Fruit fly (Drosophila melanogaster): Measurements from ENCODE around the gene Rtel1.
A peak's percentile ranks its signal among the peaks of the same experiment; 100 is the strongest.

Rtel1 gene

dm6 chrX:5714786-5715185, 32.8 kb upstream of the Rtel1 start (continued):
- no peak for TF ChIP-seq Ravus (GFP tag; IDR thresholded peaks at IDR 0.05)
- no peak for TF ChIP-seq CG18476 (GFP tag; optimal IDR thresholded peaks at IDR 0.05)
- TF ChIP-seq CG11696 (GFP tag; IDR thresholded peaks at IDR 0.05) = no peak
- no peak for TF ChIP-seq Doc2 (GFP tag; IDR thresholded peaks at IDR 0.05)
- TF ChIP-seq ac (GFP tag; optimal IDR thresholded peaks at IDR 0.05) = no peak

DNA sequence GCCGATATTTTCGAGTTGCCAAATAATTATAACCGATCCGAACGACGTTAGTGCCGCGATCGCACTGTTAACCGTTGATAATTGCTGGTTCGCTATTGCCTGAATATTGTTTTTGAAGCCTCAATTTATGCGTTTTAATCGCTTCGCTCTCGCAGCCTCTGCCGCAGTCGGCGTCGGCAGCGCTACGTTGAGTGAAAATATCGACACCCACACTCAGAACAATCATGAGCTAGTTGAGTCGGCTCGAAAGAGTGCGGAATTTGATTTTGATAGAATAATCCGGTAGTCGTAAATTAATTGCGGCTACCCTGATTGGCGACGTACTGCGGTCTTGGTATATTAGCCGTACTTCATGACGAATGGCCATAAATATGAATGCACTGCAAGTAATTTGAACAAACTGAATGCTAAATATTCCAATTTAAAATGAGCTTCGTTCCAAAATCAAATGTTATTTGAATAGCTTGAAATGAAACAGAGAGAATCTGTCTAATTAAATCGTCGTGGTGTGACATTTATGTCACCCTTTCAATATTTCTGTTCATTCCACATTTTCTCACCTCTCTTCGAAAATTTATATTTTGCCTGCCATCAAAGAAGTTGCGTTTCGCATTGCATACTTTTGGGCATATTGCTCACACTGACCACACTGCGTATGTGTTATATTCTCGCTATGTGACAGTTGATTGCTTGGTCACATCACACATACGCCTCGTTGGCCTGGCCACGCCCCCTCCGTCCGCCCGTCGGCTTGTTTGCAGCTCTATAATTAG, 31.9 kb upstream of the Rtel1 start:
- TF ChIP-seq cg (GFP tag; optimal IDR thresholded peaks at IDR 0.05) (peak; percentile 11), rib (GFP tag; IDR thresholded peaks at IDR 0.05) (no peak), CG12744 (GFP tag; optimal IDR thresholded peaks at IDR 0.05) (no peak), gt (GFP tag; IDR thresholded peaks at IDR 0.05) (no peak), CG13624 (GFP tag; optimal IDR thresholded peaks at IDR 0.05) (peak; percentile 20), lab (GFP tag; optimal IDR thresholded peaks at IDR 0.05) (peak; percentile 31), nerfin-2 (GFP tag; IDR thresholded peaks at IDR 0.05; ENCODE audit: partially characterized antibody) (no peak), Trl (optimal IDR thresholded peaks at IDR 0.05) (peak in 1 of 2 experiments; percentile 17), Trl (GFP tag; optimal IDR thresholded peaks at IDR 0.05) (no peak), lov (optimal IDR thresholded peaks at IDR 0.05) (no peak), lov (GFP tag; IDR thresholded peaks at IDR 0.05) (no peak), Kr (GFP tag; optimal IDR thresholded peaks at IDR 0.05) (no peak), vfl (GFP tag; optimal IDR thresholded peaks at IDR 0.05) (no peak), CG7963 (GFP tag; IDR thresholded peaks at IDR 0.05; ENCODE audit: partially characterized antibody) (no peak), gsb-n (tag; optimal IDR thresholded peaks at IDR 0.05) (no peak), Dbx (GFP tag; IDR thresholded peaks at IDR 0.05) (no peak), al (GFP tag; IDR thresholded peaks at IDR 0.05) (0 out of 2 replicates have a peak, but pooled peaks have one; percentile 12), CG32532 (GFP tag; IDR thresholded peaks at IDR 0.05) (no peak), hth (optimal IDR thresholded peaks at IDR 0.05) (no peak), zen2 (GFP tag; IDR thresholded peaks at IDR 0.05; ENCODE audit: partially characterized antibody) (no peak), CG10431 (GFP tag; optimal IDR thresholded peaks at IDR 0.05) (no peak), HLH4C (GFP tag; IDR thresholded peaks at IDR 0.05; ENCODE audit: partially characterized antibody) (no peak), Drgx (GFP tag; IDR thresholded peaks at IDR 0.05) (no peak), twi (tag; optimal IDR thresholded peaks at IDR 0.05) (no peak), tna (GFP tag; IDR thresholded peaks at IDR 0.05; ENCODE audit: partially characterized antibody) (no peak), Oaz (GFP tag; IDR thresholded peaks at IDR 0.05) (no peak), CG12769 (tag; optimal IDR thresholded peaks at IDR 0.05) (peak; percentile 14), CG7271 (tag; optimal IDR thresholded peaks at IDR 0.05) (no peak), sd (tag; optimal IDR thresholded peaks at IDR 0.05) (peak; percentile 3), CG11247 (GFP tag; IDR thresholded peaks at IDR 0.05) (no peak), CG11456 (GFP tag; IDR thresholded peaks at IDR 0.05) (no peak), aop (GFP tag; IDR thresholded peaks at IDR 0.05) (no peak), sc (optimal IDR thresholded peaks at IDR 0.05) (no peak), sc (GFP tag; optimal IDR thresholded peaks at IDR 0.05) (no peak), CG8924 (tag; optimal IDR thresholded peaks at IDR 0.05) (no peak), Doc3 (GFP tag; IDR thresholded peaks at IDR 0.05; ENCODE audit: partially characterized antibody) (no peak), Meics (GFP tag; optimal IDR thresholded peaks at IDR 0.05) (peak; percentile 4), chinmo (GFP tag; IDR thresholded peaks at IDR 0.05; ENCODE audit: partially characterized antibody) (0 out of 4 replicates have a peak, but pooled peaks have one; percentile 56), Dfd (GFP tag; optimal IDR thresholded peaks at IDR 0.05) (no peak), gsb (GFP tag; IDR thresholded peaks at IDR 0.05) (no peak), CG13296 (GFP tag; optimal IDR thresholded peaks at IDR 0.05) (no peak), Sry-δ (GFP tag; optimal IDR thresholded peaks at IDR 0.05) (no peak), C15 (GFP tag; IDR thresholded peaks at IDR 0.05) (no peak), CG2120 (GFP tag; optimal IDR thresholded peaks at IDR 0.05) (peak; percentile 34), CG14860 (GFP tag; IDR thresholded peaks at IDR 0.05; ENCODE audit: partially characterized antibody) (no peak)

All from whole organism, embryonic.